Fruit fly (Drosophila melanogaster) whole organism, wandering third instar larva: ENCODE measurements around the gene sba.
A peak's percentile ranks its signal among the peaks of the same experiment; 100 is the strongest.

ENCODE experiments used
- CG32264 ChIP-seq: fragments of 200-800 bp; sonication (Bioruptor generic); optimal IDR thresholded peaks from 2 replicates; lab custom pipeline; 2016; ENCODE audit warnings: missing biosample characterization, missing genetic modification characterization
- CrebA ChIP-seq: fragments of 200-800 bp; sonication (Bioruptor generic); optimal IDR thresholded peaks from 2 replicates; lab custom pipeline; 2016; ENCODE audit warnings: missing biosample characterization, mild to moderate bottlenecking, missing genetic modification characterization, borderline replicate concordance
- Hnf4 ChIP-seq: fragments of 200-800 bp; sonication (Bioruptor generic); optimal IDR thresholded peaks from 2 replicates; lab custom pipeline; 2016; ENCODE audit warnings: missing biosample characterization, mild to moderate bottlenecking, missing genetic modification characterization
- Hr83 ChIP-seq: fragments of 200-300 bp; sonication (Bioruptor generic); optimal IDR thresholded peaks from 2 replicates; lab custom pipeline; 2016; ENCODE audit warnings: missing biosample characterization, mild to moderate bottlenecking, missing genetic modification characterization, moderate library complexity; ENCODE audit not compliant: poor library complexity, severe bottlenecking
- Mio ChIP-seq: sonication (Bioruptor generic); optimal IDR thresholded peaks from 2 replicates; lab custom pipeline; 2016; ENCODE audit warnings: missing biosample characterization, missing genetic modification characterization
- Sp1 ChIP-seq: fragments of 200-800 bp; sonication (Bioruptor generic); optimal IDR thresholded peaks from 3 replicates; lab custom pipeline; 2019; ENCODE audit warnings: missing biosample characterization, mild to moderate bottlenecking, missing genetic modification characterization, moderate library complexity
- br ChIP-seq: fragments of 200-800 bp; sonication (Bioruptor generic); optimal IDR thresholded peaks from 2 replicates; lab custom pipeline; 2016; ENCODE audit warnings: missing biosample characterization, missing genetic modification characterization
- ey ChIP-seq: fragments of 200-800 bp; sonication (Bioruptor generic); optimal IDR thresholded peaks from 2 replicates; lab custom pipeline; 2016; ENCODE audit warnings: missing biosample characterization, missing genetic modification characterization
- h ChIP-seq: fragments of 200-800 bp; sonication (Bioruptor generic); optimal IDR thresholded peaks from 3 replicates; lab custom pipeline; 2016; ENCODE audit warnings: missing biosample characterization, mild to moderate bottlenecking, missing genetic modification characterization
- lola ChIP-seq: fragments of >200 bp; optimal IDR thresholded peaks from 2 replicates; lab custom pipeline; 2017; ENCODE audit warnings: missing biosample characterization, missing genetic modification characterization
- psq ChIP-seq: fragments of 200-800 bp; sonication (Bioruptor generic); optimal IDR thresholded peaks from 3 replicates; lab custom pipeline; 2017; ENCODE audit warnings: missing biosample characterization, mild to moderate bottlenecking, missing genetic modification characterization, moderate library complexity
- sv ChIP-seq: fragments of 200-800 bp; sonication (Bioruptor generic); optimal IDR thresholded peaks from 3 replicates; lab custom pipeline; 2016; ENCODE audit warnings: missing biosample characterization, missing genetic modification characterization

dm6 chr3R:23958091-23958838, 35.5 kb upstream of the sba start, which contains the start of the genes GluProRS and AP-1sigma:
- peak; percentile 81 for TF ChIP-seq br (GFP tag; lab: Kevin White, UChicago)
- TF ChIP-seq psq (GFP tag; lab: Kevin White, UChicago) = peak; percentile 82
- TF ChIP-seq Mio = peak; percentile 37
- TF ChIP-seq Sp1 (GFP tag; lab: Kevin White, UChicago) = peak; percentile 85
- peak; percentile 89 for TF ChIP-seq ey (GFP tag; lab: Kevin White, UChicago)
- peak; percentile 85 for TF ChIP-seq Hnf4 (GFP tag; lab: Kevin White, UChicago)
- no peak for TF ChIP-seq lola (GFP tag; lab: Kevin White, UChicago)
- TF ChIP-seq CG32264 = peak; percentile 72
- TF ChIP-seq sv (GFP tag; lab: Kevin White, UChicago) = peak; percentile 94
- peak; percentile 57 for TF ChIP-seq Hr83
- TF ChIP-seq CrebA (GFP tag; lab: Kevin White, UChicago) = no peak
- TF ChIP-seq h = peak; percentile 92
